Worm (Caenorhabditis elegans) whole organism, late embryonic: ENCODE data around the gene srbc-30.
A peak's percentile ranks its signal among the peaks of the same experiment; 100 is the strongest.

ENCODE experiments used
- C08G9.2 ChIP-seq: sonication (generic microtip); optimal IDR thresholded peaks from 2 replicates; lab custom pipeline; 2016; ENCODE audit warnings: mild to moderate bottlenecking, missing genetic modification characterization, moderate library complexity, missing compliant biosample characterization
- F13H6.1 ChIP-seq: sonication (generic microtip); optimal IDR thresholded peaks from 2 replicates; lab custom pipeline; 2016; ENCODE audit warnings: missing genetic modification characterization, missing compliant biosample characterization
- K09A11.1 ChIP-seq: sonication (generic microtip); optimal IDR thresholded peaks from 2 replicates; lab custom pipeline; 2017; ENCODE audit warnings: antibody characterized with exemption, mild to moderate bottlenecking, missing genetic modification characterization, missing compliant biosample characterization; ENCODE audit not compliant: insufficient read depth
- T23F11.4 ChIP-seq: fragments of 200-800 bp; sonication (Bioruptor generic); optimal IDR thresholded peaks from 2 replicates; lab custom pipeline; 2018; ENCODE audit warnings: mild to moderate bottlenecking, missing genetic modification characterization, missing compliant biosample characterization
- ahr-1 ChIP-seq: sonication (generic microtip); optimal IDR thresholded peaks from 2 replicates; lab custom pipeline; 2016; ENCODE audit warnings: missing genetic modification characterization, missing compliant biosample characterization
- ceh-2 ChIP-seq: sonication (generic microtip); optimal IDR thresholded peaks from 2 replicates; lab custom pipeline; 2016; ENCODE audit warnings: missing genotype, missing genetic modification characterization, missing compliant biosample characterization
- ceh-30 ChIP-seq: fragments of 150-350 bp; optimal IDR thresholded peaks from 2 replicates; lab custom pipeline; 2014; ENCODE audit warnings: missing biosample characterization, missing genetic modification characterization
- ceh-34 ChIP-seq: sonication (generic microtip); optimal IDR thresholded peaks from 2 replicates; lab custom pipeline; 2016; ENCODE audit warnings: mild to moderate bottlenecking, missing genetic modification characterization, missing compliant biosample characterization
- ceh-45 ChIP-seq: fragments of 200-800 bp; sonication (Bioruptor generic); IDR thresholded peaks from 2 replicates; pipeline ENCODE4 v1.3.6; 2022; ENCODE audit warnings: missing genetic modification reagents, missing genetic modification characterization, missing compliant biosample characterization
- ceh-48 ChIP-seq: sonication (generic microtip); optimal IDR thresholded peaks from 2 replicates; lab custom pipeline; 2016; ENCODE audit warnings: missing genetic modification characterization, inconsistent platforms, missing compliant biosample characterization
- ceh-6 ChIP-seq: fragments of 200-800 bp; sonication (Bioruptor generic); optimal IDR thresholded peaks from 2 replicates; lab custom pipeline; 2018; ENCODE audit warnings: mild to moderate bottlenecking, missing genetic modification characterization, missing compliant biosample characterization
- ceh-9 ChIP-seq: sonication (generic microtip); optimal IDR thresholded peaks from 2 replicates; lab custom pipeline; 2016; ENCODE audit warnings: mild to moderate bottlenecking, missing genetic modification characterization, inconsistent platforms, missing compliant biosample characterization
- che-1 ChIP-seq: sonication (generic microtip); optimal IDR thresholded peaks from 2 replicates; lab custom pipeline; 2016; ENCODE audit warnings: mild to moderate bottlenecking, missing genetic modification characterization, missing compliant biosample characterization
- dve-1 ChIP-seq: sonication (generic microtip); optimal IDR thresholded peaks from 2 replicates; lab custom pipeline; 2017; ENCODE audit warnings: antibody characterized with exemption, mild to moderate bottlenecking, missing genetic modification characterization, missing compliant biosample characterization
- ets-4 ChIP-seq: sonication (generic microtip); optimal IDR thresholded peaks from 2 replicates; lab custom pipeline; 2016; ENCODE audit warnings: missing genetic modification characterization, missing compliant biosample characterization
- eyg-1 ChIP-seq: sonication (generic microtip); optimal IDR thresholded peaks from 2 replicates; lab custom pipeline; 2016; ENCODE audit warnings: missing genotype, missing genetic modification characterization, missing compliant biosample characterization
- fax-1 ChIP-seq: sonication (generic microtip); optimal IDR thresholded peaks from 2 replicates; lab custom pipeline; 2016; ENCODE audit warnings: missing genotype, missing genetic modification characterization, missing compliant biosample characterization
- fkh-10 ChIP-seq: fragments of 150-350 bp; optimal IDR thresholded peaks from 2 replicates; lab custom pipeline; 2014; ENCODE audit warnings: missing biosample characterization, missing genetic modification reagents, missing genetic modification characterization
- hlh-13 ChIP-seq: fragments of 200-800 bp; sonication (Bioruptor generic); optimal IDR thresholded peaks from 2 replicates; lab custom pipeline; 2018; ENCODE audit warnings: mild to moderate bottlenecking, missing genetic modification characterization, missing compliant biosample characterization
- hlh-30 ChIP-seq: sonication (generic microtip); optimal IDR thresholded peaks from 2 replicates; lab custom pipeline; 2017; ENCODE audit warnings: antibody characterized with exemption, missing genetic modification characterization, missing compliant biosample characterization; ENCODE audit not compliant: insufficient read depth
- hlh-6 ChIP-seq: sonication (generic microtip); optimal IDR thresholded peaks from 2 replicates; lab custom pipeline; 2016; ENCODE audit warnings: missing genotype, missing genetic modification characterization, missing compliant biosample characterization
- hlh-8 ChIP-seq: sonication (generic microtip); optimal IDR thresholded peaks from 2 replicates; lab custom pipeline; 2016; ENCODE audit warnings: missing genotype, missing genetic modification characterization, missing compliant biosample characterization
- lin-11 ChIP-seq: fragments of 200-800 bp; sonication (Bioruptor generic); optimal IDR thresholded peaks from 2 replicates; lab custom pipeline; 2018; ENCODE audit warnings: mild to moderate bottlenecking, missing genetic modification characterization, missing compliant biosample characterization
- madf-2 ChIP-seq: sonication (generic microtip); optimal IDR thresholded peaks from 2 replicates; lab custom pipeline; 2017; ENCODE audit warnings: missing genetic modification characterization, missing compliant biosample characterization
- mec-3 ChIP-seq: sonication (generic microtip); optimal IDR thresholded peaks from 2 replicates; lab custom pipeline; 2016; ENCODE audit warnings: borderline replicate concordance, missing genetic modification characterization, missing compliant biosample characterization
- nfya-1 ChIP-seq: sonication (generic microtip); optimal IDR thresholded peaks from 2 replicates; lab custom pipeline; 2017; ENCODE audit warnings: missing genetic modification characterization, mild to moderate bottlenecking, missing compliant biosample characterization, antibody characterized with exemption, moderate library complexity
- nhr-232 ChIP-seq: sonication (generic microtip); optimal IDR thresholded peaks from 2 replicates; lab custom pipeline; 2016; ENCODE audit warnings: missing genetic modification characterization, missing compliant biosample characterization
- odd-2 ChIP-seq: sonication (generic microtip); optimal IDR thresholded peaks from 2 replicates; lab custom pipeline; 2017; ENCODE audit warnings: antibody characterized with exemption, mild to moderate bottlenecking, missing genetic modification characterization, missing compliant biosample characterization
- pag-3 ChIP-seq: sonication (generic microtip); optimal IDR thresholded peaks from 2 replicates; lab custom pipeline; 2016; ENCODE audit warnings: missing compliant biosample characterization, missing genetic modification characterization, borderline replicate concordance
- pha-4 ChIP-seq: fragments of 150-350 bp; optimal IDR thresholded peaks from 2 replicates; lab custom pipeline; 2018; ENCODE audit warnings: missing biosample characterization, missing genetic modification reagents, missing genetic modification characterization
- pqm-1 ChIP-seq: sonication (generic microtip); optimal IDR thresholded peaks from 2 replicates; lab custom pipeline; 2016; ENCODE audit warnings: missing genetic modification characterization, missing compliant biosample characterization
- pros-1 ChIP-seq: fragments of 150-350 bp; optimal IDR thresholded peaks from 2 replicates; lab custom pipeline; 2014; ENCODE audit warnings: missing biosample characterization, missing genetic modification reagents, missing genetic modification characterization
- ref-2 ChIP-seq: sonication (generic microtip); optimal IDR thresholded peaks from 2 replicates; lab custom pipeline; 2016; ENCODE audit warnings: missing genetic modification characterization, missing compliant biosample characterization
- rnt-1 ChIP-seq: sonication (generic microtip); optimal IDR thresholded peaks from 2 replicates; lab custom pipeline; 2016; ENCODE audit warnings: missing genetic modification characterization, missing compliant biosample characterization
- sox-2 ChIP-seq: fragments of 200-800 bp; sonication (Bioruptor generic); IDR thresholded peaks from 2 replicates; pipeline ENCODE4 v1.3.6; 2022; ENCODE audit warnings: missing genetic modification reagents, missing genetic modification characterization, missing compliant biosample characterization
- ttx-3 ChIP-seq: sonication (generic microtip); optimal IDR thresholded peaks from 2 replicates; lab custom pipeline; 2016; ENCODE audit warnings: missing genetic modification reagents, missing genetic modification characterization, missing compliant biosample characterization
- unc-3 ChIP-seq, 2 experiments: fragments of 200-800 bp in 1 of 2; sonication (Bioruptor generic) in 1 of 2; sonication (generic microtip) in 1 of 2; conservative IDR thresholded peaks in 1 of 2; optimal IDR thresholded peaks in 1 of 2; 2 replicates each; pipeline versions ENCODE4 v1.3.6 to Lab custom; 2016 to 2022; ENCODE audit warnings: missing compliant biosample characterization in 2 of 2, missing genetic modification characterization in 2 of 2, missing genetic modification reagents in 1 of 2
- unc-42 ChIP-seq: sonication (generic microtip); optimal IDR thresholded peaks from 2 replicates; lab custom pipeline; 2016; ENCODE audit warnings: missing genotype, missing genetic modification characterization, missing compliant biosample characterization
- ztf-16 ChIP-seq: sonication (generic microtip); optimal IDR thresholded peaks from 2 replicates; lab custom pipeline; 2017; ENCODE audit warnings: missing genetic modification characterization, missing compliant biosample characterization

The srbc-30 gene

DNA sequence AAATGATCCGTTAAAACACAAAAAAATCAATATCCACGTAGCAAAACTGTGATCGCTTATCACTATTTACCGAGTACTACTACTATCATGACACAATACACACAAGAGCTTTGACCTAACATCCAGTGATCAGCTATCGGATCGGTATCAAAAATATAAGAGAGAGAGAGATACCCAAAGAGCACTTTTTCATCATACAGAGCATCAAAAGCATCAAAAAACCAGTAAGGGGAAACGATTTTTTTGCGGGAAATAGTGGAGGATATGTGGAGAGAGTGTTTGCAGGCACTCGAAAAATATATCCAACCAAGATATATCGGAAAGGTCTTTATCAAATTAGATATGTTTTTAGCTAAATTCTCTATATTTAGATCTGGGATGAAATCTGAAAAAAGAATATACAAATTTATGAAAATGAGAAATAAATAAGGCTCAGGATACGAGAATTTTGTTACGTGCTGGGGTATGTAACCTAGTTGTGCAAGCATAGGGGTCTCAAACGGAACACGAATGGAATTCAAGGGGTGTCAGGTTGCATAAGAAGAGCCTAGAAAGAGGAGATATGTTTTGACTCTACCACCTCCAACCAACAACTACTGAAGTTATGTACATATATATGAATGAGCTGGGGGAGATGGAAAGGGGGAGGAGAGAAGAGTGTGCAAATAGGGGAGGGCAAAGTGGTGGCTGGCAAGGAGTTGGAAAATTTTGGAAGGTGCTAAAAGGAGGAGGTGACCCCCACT is 35.0 kb downstream of the srbc-30 start (continued):
- no peak for TF ChIP-seq ahr-1 (tag; lab: Kevin White, UChicago)
- TF ChIP-seq sox-2 (GFP tag; lab: Robert Waterston, UW): no peak
- no peak for TF ChIP-seq T23F11.4 (GFP tag; lab: Kevin White, UChicago)
- no peak for TF ChIP-seq nfya-1 (tag; lab: Kevin White, UChicago)
- TF ChIP-seq, all 69 proteins: peak for 4

DNA sequence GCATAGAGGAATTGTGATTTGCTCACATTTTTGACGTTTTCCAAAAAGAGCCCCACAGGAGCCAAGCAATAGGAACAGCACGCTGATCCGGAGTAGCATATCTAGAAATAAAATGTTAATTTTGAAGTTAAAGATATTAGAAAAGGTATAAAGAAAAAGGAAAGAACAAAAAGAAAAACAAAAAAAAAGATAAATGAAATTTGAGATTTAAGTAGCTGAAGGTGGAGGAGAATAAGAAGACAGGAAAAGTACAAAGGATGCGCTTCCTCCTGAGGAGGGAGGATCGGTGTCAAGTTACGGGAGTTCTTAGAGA is 35.5 kb downstream of the srbc-30 start, which contains the start of gene cfz-2:
Gene cfz-2 (minus strand): TSS at position 101 of the 313 bp plus-strand sequence.
- TF ChIP-seq ceh-34 (tag; lab: Kevin White, UChicago) (peak; percentile 71), mec-3 (tag; lab: Kevin White, UChicago) (no peak)

DNA sequence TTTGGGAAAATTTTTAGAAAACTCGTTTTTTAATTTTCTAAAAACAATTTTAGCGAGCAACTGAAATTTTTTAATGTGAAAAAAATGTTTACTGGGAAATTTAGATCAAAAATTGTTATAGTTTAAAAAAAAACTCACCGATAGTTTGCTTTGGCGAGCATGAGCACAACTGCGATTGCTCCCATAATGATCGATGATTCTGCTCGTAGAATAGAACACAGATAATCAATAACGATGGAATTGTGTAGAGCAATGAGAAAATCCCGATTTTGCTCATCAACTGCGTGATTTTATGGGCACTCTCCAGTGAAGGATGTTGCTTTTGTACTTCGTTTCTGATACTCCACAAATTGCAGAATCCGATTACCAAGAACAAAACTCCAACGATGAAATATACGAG is 37.6 kb downstream of the srbc-30 start:
- no peak for TF ChIP-seq hlh-8 (tag; lab: Kevin White, UChicago)
- no peak for TF ChIP-seq C08G9.2 (tag; lab: Kevin White, UChicago)
- TF ChIP-seq F13H6.1 (tag; lab: Kevin White, UChicago): no peak
- TF ChIP-seq rnt-1 (tag; lab: Kevin White, UChicago): no peak
- TF ChIP-seq hlh-13: no peak
- TF ChIP-seq pag-3: no peak
- no peak for TF ChIP-seq ceh-34 (tag; lab: Kevin White, UChicago)
- no peak for TF ChIP-seq pha-4 (tag; lab: Kevin White, UChicago)
- no peak for TF ChIP-seq fkh-10 (GFP tag; lab: Kevin White, UChicago)
- TF ChIP-seq ceh-2 (tag; lab: Kevin White, UChicago): no peak
- no peak for TF ChIP-seq lin-11 (tag; lab: Kevin White, UChicago)

DNA sequence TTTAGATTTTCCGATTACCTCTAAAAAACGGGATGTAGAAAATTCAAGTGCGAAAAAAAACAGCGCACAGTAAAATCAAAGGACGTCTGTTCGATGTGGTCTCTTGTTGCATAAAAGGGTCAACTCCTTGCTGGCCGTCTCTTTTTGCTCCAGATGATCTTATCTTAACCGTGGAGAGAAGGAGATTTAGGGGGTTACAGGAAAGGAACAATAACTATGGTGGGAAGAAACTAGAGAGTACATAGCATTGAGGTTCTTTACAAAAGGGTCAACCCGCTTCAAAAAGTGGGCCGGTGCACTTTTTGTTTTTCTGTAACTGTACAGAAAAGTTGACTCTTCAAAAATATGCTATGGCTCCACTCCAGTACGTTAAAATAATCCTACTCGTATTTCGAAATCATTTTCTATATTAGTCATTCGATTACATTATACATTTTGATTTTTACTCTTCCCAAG is 48.7 kb downstream of the srbc-30 start, which contains the start of the genes T20D4.19 and srj-9:
Gene T20D4.19 (minus strand): TSS at position 101 of the 456 bp plus-strand sequence.
Gene srj-9 (plus strand): TSS at position 406 of the 456 bp plus-strand sequence.
- no peak for TF ChIP-seq K09A11.1
- no peak for TF ChIP-seq lin-11 (tag; lab: Kevin White, UChicago)
- TF ChIP-seq dve-1 (tag; lab: Kevin White, UChicago): no peak
- no peak for TF ChIP-seq ceh-6 (GFP tag; lab: Kevin White, UChicago)
- no peak for TF ChIP-seq unc-42 (tag; lab: Kevin White, UChicago)
- no peak for TF ChIP-seq ref-2 (tag; lab: Kevin White, UChicago)
- TF ChIP-seq ceh-48: no peak
- TF ChIP-seq ets-4: no peak
- TF ChIP-seq odd-2 (tag; lab: Kevin White, UChicago): no peak
- TF ChIP-seq hlh-30: no peak
- no peak for TF ChIP-seq nhr-232 (tag; lab: Kevin White, UChicago)
- TF ChIP-seq eyg-1 (tag; lab: Kevin White, UChicago): no peak
- TF ChIP-seq pqm-1 (tag; lab: Kevin White, UChicago): no peak
- TF ChIP-seq che-1: no peak
- no peak for TF ChIP-seq fkh-10 (GFP tag; lab: Kevin White, UChicago)
- no peak for TF ChIP-seq pros-1 (tag; lab: Kevin White, UChicago)

DNA sequence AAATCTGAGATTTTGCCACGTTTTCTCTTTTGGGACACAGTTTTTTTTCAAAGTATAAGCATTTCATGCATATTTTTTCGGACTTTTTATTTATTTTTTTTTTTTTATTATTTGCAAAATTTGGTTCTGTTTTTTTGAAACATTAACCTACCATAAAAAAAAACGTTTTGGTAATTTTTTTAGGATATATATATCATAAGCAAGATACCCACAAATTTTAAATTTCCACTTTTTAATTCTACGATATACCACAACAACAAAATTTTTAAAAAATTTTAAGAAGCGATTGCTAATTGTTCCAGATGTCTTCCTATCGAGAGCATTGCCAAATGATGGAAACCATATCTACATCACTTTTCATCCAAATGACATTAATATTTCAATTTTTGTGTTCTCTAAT is 51.5 kb downstream of the srbc-30 start, which contains the start of gene srab-20:
Gene srab-20 (plus strand): TSS at position 301 of the 400 bp plus-strand sequence.
- TF ChIP-seq ceh-6 (GFP tag; lab: Kevin White, UChicago) (no peak), hlh-6 (no peak), lin-11 (tag; lab: Kevin White, UChicago) (no peak), ets-4 (no peak), madf-2 (tag; lab: Kevin White, UChicago) (no peak), fax-1 (tag; lab: Kevin White, UChicago) (no peak), ceh-45 (GFP tag; lab: Robert Waterston, UW) (no peak), ztf-16 (no peak), unc-3 (GFP tag; conservative IDR thresholded peaks at IDR 0.05; lab: Robert Waterston, UW) (no peak), unc-3 (tag; optimal IDR thresholded peaks at IDR 0.05; lab: Kevin White, UChicago) (no peak), hlh-8 (tag; lab: Kevin White, UChicago) (no peak), ttx-3 (tag; lab: Kevin White, UChicago) (no peak), ceh-9 (tag; lab: Kevin White, UChicago) (no peak), ceh-30 (no peak)
